Worm (Caenorhabditis elegans) whole organism, young adult: ENCODE results near the gene fog-2.

Source experiments
- B0019.2 ChIP-seq: fragments of 200-800 bp; sonication (Bioruptor generic); conservative IDR thresholded peaks from 2 replicates; pipeline ENCODE4 v1.3.6; 2022; ENCODE audit warnings: missing genetic modification reagents, missing genetic modification characterization, missing compliant biosample characterization
- B0035.1 ChIP-seq: sonication (generic microtip); optimal IDR thresholded peaks from 2 replicates; lab custom pipeline; 2016; ENCODE audit warnings: missing genetic modification characterization, mild to moderate bottlenecking, missing compliant biosample characterization, missing genotype, missing genetic modification reagents
- C06A6.2 ChIP-seq: fragments of 200-800 bp; sonication (Bioruptor generic); conservative IDR thresholded peaks from 2 replicates; pipeline ENCODE4 v1.3.6; 2022; ENCODE audit warnings: missing genetic modification characterization, missing compliant biosample characterization
- D2030.7 ChIP-seq: fragments of 200-800 bp; sonication (Bioruptor generic); IDR thresholded peaks from 2 replicates; pipeline ENCODE4 v1.3.6; 2022; ENCODE audit warnings: missing genetic modification reagents, missing genetic modification characterization, missing compliant biosample characterization
- F10E7.11 ChIP-seq: sonication (generic microtip); optimal IDR thresholded peaks from 2 replicates; lab custom pipeline; 2017; ENCODE audit warnings: mild to moderate bottlenecking, missing genetic modification characterization, moderate library complexity, missing compliant biosample characterization
- F33H1.4 ChIP-seq: fragments of 200-800 bp; sonication (Bioruptor generic); IDR thresholded peaks from 2 replicates; pipeline ENCODE4 v1.3.6; 2022; ENCODE audit warnings: missing genetic modification reagents, missing genetic modification characterization, missing compliant biosample characterization
- F37B4.10 ChIP-seq: fragments of 200-800 bp; sonication (Bioruptor generic); IDR thresholded peaks from 2 replicates; pipeline ENCODE4 v1.3.6; 2022; ENCODE audit warnings: missing genetic modification characterization, missing compliant biosample characterization
- F55B11.4 ChIP-seq: sonication (generic microtip); optimal IDR thresholded peaks from 2 replicates; lab custom pipeline; 2016; ENCODE audit warnings: missing compliant biosample characterization, missing genetic modification characterization, borderline replicate concordance; ENCODE audit not compliant: insufficient read depth
- F57A8.1 ChIP-seq: fragments of 200-800 bp; sonication (Bioruptor generic); optimal IDR thresholded peaks from 2 replicates; lab custom pipeline; 2018; ENCODE audit warnings: mild to moderate bottlenecking, missing genetic modification characterization, moderate library complexity, missing compliant biosample characterization
- T26A5.8 ChIP-seq: sonication (generic microtip); optimal IDR thresholded peaks from 2 replicates; lab custom pipeline; 2016; ENCODE audit warnings: missing genetic modification characterization, missing compliant biosample characterization
- Y67H2A.10 ChIP-seq: fragments of 200-800 bp; sonication (Bioruptor generic); conservative IDR thresholded peaks from 2 replicates; pipeline ENCODE4 v1.3.6; 2022; ENCODE audit warnings: missing genetic modification reagents, missing genetic modification characterization, missing compliant biosample characterization
- akir-1 ChIP-seq: fragments of 200-800 bp; sonication (Bioruptor generic); optimal IDR thresholded peaks from 2 replicates; lab custom pipeline; 2018; ENCODE audit warnings: mild to moderate bottlenecking, missing genetic modification characterization, moderate library complexity, missing compliant biosample characterization
- ama-1 ChIP-seq, 3 experiments: fragments of 150-350 bp in 1 of 3; sonication (generic microtip) in 2 of 3; optimal IDR thresholded peaks; 2 replicates each; lab custom pipeline; 2014 to 2018; ENCODE audit warnings: missing biosample characterization in 2 of 3, missing genetic modification characterization in 2 of 3, missing genetic modification reagents in 2 of 3
- atf-7 ChIP-seq: sonication (generic microtip); optimal IDR thresholded peaks from 2 replicates; lab custom pipeline; 2017; ENCODE audit warnings: mild to moderate bottlenecking, missing genetic modification characterization, missing compliant biosample characterization
- bed-1 ChIP-seq: fragments of 200-800 bp; sonication (Bioruptor generic); IDR thresholded peaks from 2 replicates; pipeline ENCODE4 v1.3.6; 2022; ENCODE audit warnings: missing genetic modification reagents, missing genetic modification characterization, missing compliant biosample characterization
- ccch-3 ChIP-seq: fragments of 200-800 bp; sonication (Bioruptor generic); optimal IDR thresholded peaks from 2 replicates; lab custom pipeline; 2018; ENCODE audit warnings: mild to moderate bottlenecking, missing genetic modification characterization, missing compliant biosample characterization
- ceh-40 ChIP-seq: fragments of 200-800 bp; sonication (Bioruptor generic); IDR thresholded peaks from 2 replicates; pipeline ENCODE4 v1.3.6; 2022; ENCODE audit warnings: missing genetic modification characterization, missing compliant biosample characterization
- ceh-91 ChIP-seq: fragments of 200-800 bp; sonication (Bioruptor generic); IDR thresholded peaks from 2 replicates; pipeline ENCODE4 v1.3.6; 2022; ENCODE audit warnings: missing genetic modification reagents, missing genetic modification characterization, missing compliant biosample characterization
- dpff-1 ChIP-seq: sonication (generic microtip); optimal IDR thresholded peaks from 2 replicates; lab custom pipeline; 2017; ENCODE audit warnings: mild to moderate bottlenecking, missing genetic modification characterization, missing compliant biosample characterization
- dpl-1 ChIP-seq: fragments of 150-350 bp; optimal IDR thresholded peaks from 2 replicates; lab custom pipeline; 2014; ENCODE audit warnings: missing biosample characterization, missing genetic modification reagents, missing genetic modification characterization
- egl-44 ChIP-seq: fragments of 200-800 bp; sonication (Bioruptor generic); IDR thresholded peaks from 2 replicates; pipeline ENCODE4 v1.3.6; 2022; ENCODE audit warnings: missing genetic modification reagents, missing genetic modification characterization, missing compliant biosample characterization
- fkh-3 ChIP-seq: sonication (generic microtip); optimal IDR thresholded peaks from 2 replicates; lab custom pipeline; 2016; ENCODE audit warnings: mild to moderate bottlenecking, missing genetic modification characterization, missing compliant biosample characterization
- gei-17 ChIP-seq: fragments of 200-800 bp; sonication (Bioruptor generic); optimal IDR thresholded peaks from 2 replicates; lab custom pipeline; 2018; ENCODE audit warnings: mild to moderate bottlenecking, missing genetic modification characterization, missing compliant biosample characterization
- hrde-1 ChIP-seq: sonication (generic microtip); optimal IDR thresholded peaks from 2 replicates; lab custom pipeline; 2016; ENCODE audit warnings: missing genetic modification characterization, mild to moderate bottlenecking, missing compliant biosample characterization, moderate library complexity, missing genotype, missing genetic modification reagents, borderline replicate concordance
- lag-1 ChIP-seq: fragments of 200-800 bp; sonication (Bioruptor generic); IDR thresholded peaks from 2 replicates; pipeline ENCODE4 v1.3.6; 2022; ENCODE audit warnings: missing genetic modification reagents, missing genetic modification characterization, missing compliant biosample characterization
- lin-26 ChIP-seq: fragments of 200-800 bp; sonication (Bioruptor generic); IDR thresholded peaks from 2 replicates; pipeline ENCODE4 v1.3.6; 2022; ENCODE audit warnings: missing genetic modification reagents, missing genetic modification characterization, missing compliant biosample characterization
- lin-35 ChIP-seq, 3 experiments: fragments of 150-350 bp in 2 of 3; sonication (generic microtip) in 1 of 3; optimal IDR thresholded peaks; 2 replicates each; lab custom pipeline; 2014 to 2018; ENCODE audit warnings: missing biosample characterization in 3 of 3, missing genetic modification characterization in 3 of 3, missing genetic modification reagents in 3 of 3
- lir-1 ChIP-seq: fragments of 200-800 bp; sonication (Bioruptor generic); conservative IDR thresholded peaks from 2 replicates; pipeline ENCODE4 v1.3.6; 2022; ENCODE audit warnings: missing genetic modification reagents, missing genetic modification characterization, missing compliant biosample characterization
- lsl-1 ChIP-seq: fragments of 200-800 bp; sonication (Bioruptor generic); optimal IDR thresholded peaks from 2 replicates; lab custom pipeline; 2018; ENCODE audit warnings: mild to moderate bottlenecking, missing genetic modification characterization, moderate library complexity, missing compliant biosample characterization
- mel-28 ChIP-seq: sonication (generic microtip); optimal IDR thresholded peaks from 2 replicates; lab custom pipeline; 2016; ENCODE audit warnings: borderline replicate concordance, mild to moderate bottlenecking, missing genetic modification characterization, missing compliant biosample characterization
- mxl-1 ChIP-seq: sonication (generic microtip); optimal IDR thresholded peaks from 2 replicates; lab custom pipeline; 2016; ENCODE audit warnings: missing genetic modification characterization, missing compliant biosample characterization
- nfya-2 ChIP-seq: fragments of 200-800 bp; sonication (Bioruptor generic); IDR thresholded peaks from 2 replicates; pipeline ENCODE4 v1.3.6; 2022; ENCODE audit warnings: missing genetic modification reagents, missing genetic modification characterization, missing compliant biosample characterization
- nhr-120 ChIP-seq: fragments of 200-800 bp; sonication (Bioruptor generic); IDR thresholded peaks from 2 replicates; pipeline ENCODE4 v1.3.6; 2022; ENCODE audit warnings: missing genetic modification characterization, missing compliant biosample characterization
- nhr-80 ChIP-seq: sonication (generic microtip); optimal IDR thresholded peaks from 2 replicates; lab custom pipeline; 2016; ENCODE audit warnings: missing genetic modification characterization, missing compliant biosample characterization
- nhr-90 ChIP-seq: sonication (generic microtip); optimal IDR thresholded peaks from 2 replicates; lab custom pipeline; 2016; ENCODE audit warnings: missing genotype, mild to moderate bottlenecking, missing genetic modification characterization, missing compliant biosample characterization
- pha-4 ChIP-seq: fragments of 150-350 bp; sonication (generic microtip); optimal IDR thresholded peaks from 2 replicates; lab custom pipeline; 2014; ENCODE audit warnings: missing biosample characterization, missing genetic modification reagents, missing genetic modification characterization
- rec-8 ChIP-seq, 2 experiments: sonication (generic microtip); optimal IDR thresholded peaks; 2 replicates each; lab custom pipeline; 2016; ENCODE audit warnings: mild to moderate bottlenecking in 2 of 2, missing genetic modification characterization in 2 of 2, missing genetic modification reagents in 2 of 2, missing genotype in 2 of 2, missing biosample characterization in 1 of 2, missing compliant biosample characterization in 1 of 2, moderate library complexity in 1 of 2
- snpc-1.3 ChIP-seq: sonication (generic microtip); optimal IDR thresholded peaks from 2 replicates; lab custom pipeline; 2017; ENCODE audit warnings: missing genetic modification characterization, mild to moderate bottlenecking, missing compliant biosample characterization, antibody characterized with exemption, moderate library complexity, missing genotype, missing genetic modification reagents; ENCODE audit not compliant: insufficient read depth
- somi-1 ChIP-seq: fragments of 200-800 bp; sonication (Bioruptor generic); optimal IDR thresholded peaks from 2 replicates; lab custom pipeline; 2018; ENCODE audit warnings: mild to moderate bottlenecking, missing genetic modification characterization, missing compliant biosample characterization
- unc-130 ChIP-seq: sonication (generic microtip); optimal IDR thresholded peaks from 2 replicates; lab custom pipeline; 2016; ENCODE audit warnings: missing genetic modification reagents, missing genetic modification characterization, missing compliant biosample characterization
- zfh-2 ChIP-seq: fragments of 200-800 bp; sonication (Bioruptor generic); conservative IDR thresholded peaks from 2 replicates; pipeline ENCODE4 v1.3.6; 2022; ENCODE audit warnings: missing genetic modification reagents, missing genetic modification characterization, missing compliant biosample characterization
- zim-3 ChIP-seq: sonication (generic microtip); optimal IDR thresholded peaks from 2 replicates; lab custom pipeline; 2017; ENCODE audit warnings: mild to moderate bottlenecking, missing genetic modification characterization, moderate library complexity, missing compliant biosample characterization
- ztf-18 ChIP-seq: sonication (generic microtip); optimal IDR thresholded peaks from 2 replicates; lab custom pipeline; 2016; ENCODE audit warnings: missing genotype, mild to moderate bottlenecking, missing genetic modification characterization, missing compliant biosample characterization
- ztf-22 ChIP-seq: fragments of 200-800 bp; sonication (Bioruptor generic); optimal IDR thresholded peaks from 2 replicates; lab custom pipeline; 2018; ENCODE audit warnings: mild to moderate bottlenecking, missing genetic modification characterization, moderate library complexity, missing compliant biosample characterization
- ztf-25 ChIP-seq: fragments of 200-800 bp; sonication (Bioruptor generic); IDR thresholded peaks from 2 replicates; pipeline ENCODE4 v1.3.6; 2022; ENCODE audit warnings: missing genetic modification reagents, missing genetic modification characterization, missing compliant biosample characterization
- ztf-3 ChIP-seq: fragments of 200-800 bp; sonication (Bioruptor generic); optimal IDR thresholded peaks from 2 replicates; lab custom pipeline; 2018; ENCODE audit warnings: mild to moderate bottlenecking, missing genetic modification characterization, missing compliant biosample characterization
- ztf-6 ChIP-seq: fragments of 200-800 bp; sonication (Bioruptor generic); IDR thresholded peaks from 2 replicates; pipeline ENCODE4 v1.3.6; 2022; ENCODE audit warnings: missing genetic modification reagents, missing genetic modification characterization, missing compliant biosample characterization

The fog-2 gene

ce11 chrV:20164059-20164892 lies 34.8 kb upstream of the fog-2 start, which contains the start of gene F19B2.5:
Gene F19B2.5 (minus strand): TSS chrV:20164165.
- peak; percentile 11 for TF ChIP-seq nhr-90
- TF ChIP-seq Y67H2A.10, result no peak
- TF ChIP-seq mel-28 (tag; lab: Kevin White, UChicago), result no peak
- peak; percentile 56 for TF ChIP-seq zim-3
- peak; percentile 7 for TF ChIP-seq ztf-18 (tag; lab: Kevin White, UChicago)
- TF ChIP-seq egl-44 (GFP tag; lab: Robert Waterston, UW), result no peak
- no peak for TF ChIP-seq dpl-1
- TF ChIP-seq ztf-22 (GFP tag; lab: Kevin White, UChicago), result no peak
- no peak for TF ChIP-seq F33H1.4
- TF ChIP-seq ccch-3 (GFP tag; lab: Kevin White, UChicago), result no peak
- no peak for TF ChIP-seq ztf-25 (GFP tag; lab: Robert Waterston, UW)
- TF ChIP-seq lin-35 (GFP tag; optimal IDR thresholded peaks at IDR 0.05; lab: Kevin White, UChicago), result no peak
- TF ChIP-seq nhr-120 (GFP tag; lab: Robert Waterston, UW), result no peak
- peak; percentile 71 for TF ChIP-seq ama-1 (optimal IDR thresholded peaks at IDR 0.05; lab: Kevin White, UChicago)
- TF ChIP-seq ama-1 (GFP tag; optimal IDR thresholded peaks at IDR 0.05; lab: Kevin White, UChicago), result no peak
- no peak for TF ChIP-seq lir-1 (GFP tag; lab: Robert Waterston, UW)
- TF ChIP-seq F37B4.10 (GFP tag; lab: Robert Waterston, UW), result no peak
- no peak for TF ChIP-seq hrde-1 (tag; lab: Kevin White, UChicago)
- TF ChIP-seq lsl-1 (GFP tag; lab: Kevin White, UChicago), result peak; percentile 16
- peak; percentile 66 for TF ChIP-seq pha-4
- no peak for TF ChIP-seq B0019.2 (GFP tag; lab: Robert Waterston, UW)
- TF ChIP-seq nhr-80 (tag; lab: Kevin White, UChicago), result peak; percentile 44
- no peak for TF ChIP-seq B0035.1 (tag; lab: Kevin White, UChicago)
- TF ChIP-seq T26A5.8 (tag; lab: Kevin White, UChicago), result no peak
- TF ChIP-seq zfh-2 (GFP tag; lab: Robert Waterston, UW), result no peak
- no peak for TF ChIP-seq D2030.7 (GFP tag; lab: Robert Waterston, UW)
- no peak for TF ChIP-seq lag-1 (GFP tag; lab: Robert Waterston, UW)
- no peak for TF ChIP-seq ceh-91 (GFP tag; lab: Robert Waterston, UW)
- TF ChIP-seq nfya-2 (GFP tag; lab: Robert Waterston, UW), result no peak
- no peak for TF ChIP-seq F57A8.1
- TF ChIP-seq dpff-1 (tag; lab: Kevin White, UChicago), result peak; percentile 47
- TF ChIP-seq fkh-3, result no peak
- TF ChIP-seq mxl-1 (tag; lab: Kevin White, UChicago), result no peak
- no peak for TF ChIP-seq ztf-6
- no peak for TF ChIP-seq snpc-1.3 (tag; lab: Kevin White, UChicago)
- no peak for TF ChIP-seq lin-26 (GFP tag; lab: Robert Waterston, UW)
- no peak for TF ChIP-seq F10E7.11 (tag; lab: Kevin White, UChicago)
- TF ChIP-seq bed-1, result no peak
- no peak for TF ChIP-seq unc-130 (GFP tag; lab: Kevin White, UChicago)
- peak; percentile 95 for TF ChIP-seq atf-7 (tag; lab: Kevin White, UChicago)
- peak; percentile 68 for TF ChIP-seq ztf-3 (GFP tag; lab: Kevin White, UChicago)
- TF ChIP-seq ceh-40 (GFP tag; lab: Robert Waterston, UW), result no peak
- no peak for TF ChIP-seq somi-1 (GFP tag; lab: Kevin White, UChicago)
- TF ChIP-seq F55B11.4, result no peak
- no peak for TF ChIP-seq C06A6.2 (GFP tag; lab: Robert Waterston, UW)
- peak; percentile 51 for TF ChIP-seq akir-1 (GFP tag; lab: Kevin White, UChicago)
- no peak for TF ChIP-seq rec-8 (tag; optimal IDR thresholded peaks at IDR 0.05; lab: Kevin White, UChicago)
- peak; percentile 51 for TF ChIP-seq gei-17
